Worm (Caenorhabditis elegans): ENCODE results near the gene dpl-1.

- TF ChIP-seq fos-1 (tag; optimal IDR thresholded peaks at IDR 0.05) (no peak), aly-2 (tag; optimal IDR thresholded peaks at IDR 0.05) (no peak)
Observed at ce11 chrII:9163348-9163747, 6.4 kb upstream of the dpl-1 start.

Data from whole organism, L3 larva.